Fruit fly (Drosophila melanogaster): ENCODE measurements around the gene CG2698.

CG2698 gene

DNA sequence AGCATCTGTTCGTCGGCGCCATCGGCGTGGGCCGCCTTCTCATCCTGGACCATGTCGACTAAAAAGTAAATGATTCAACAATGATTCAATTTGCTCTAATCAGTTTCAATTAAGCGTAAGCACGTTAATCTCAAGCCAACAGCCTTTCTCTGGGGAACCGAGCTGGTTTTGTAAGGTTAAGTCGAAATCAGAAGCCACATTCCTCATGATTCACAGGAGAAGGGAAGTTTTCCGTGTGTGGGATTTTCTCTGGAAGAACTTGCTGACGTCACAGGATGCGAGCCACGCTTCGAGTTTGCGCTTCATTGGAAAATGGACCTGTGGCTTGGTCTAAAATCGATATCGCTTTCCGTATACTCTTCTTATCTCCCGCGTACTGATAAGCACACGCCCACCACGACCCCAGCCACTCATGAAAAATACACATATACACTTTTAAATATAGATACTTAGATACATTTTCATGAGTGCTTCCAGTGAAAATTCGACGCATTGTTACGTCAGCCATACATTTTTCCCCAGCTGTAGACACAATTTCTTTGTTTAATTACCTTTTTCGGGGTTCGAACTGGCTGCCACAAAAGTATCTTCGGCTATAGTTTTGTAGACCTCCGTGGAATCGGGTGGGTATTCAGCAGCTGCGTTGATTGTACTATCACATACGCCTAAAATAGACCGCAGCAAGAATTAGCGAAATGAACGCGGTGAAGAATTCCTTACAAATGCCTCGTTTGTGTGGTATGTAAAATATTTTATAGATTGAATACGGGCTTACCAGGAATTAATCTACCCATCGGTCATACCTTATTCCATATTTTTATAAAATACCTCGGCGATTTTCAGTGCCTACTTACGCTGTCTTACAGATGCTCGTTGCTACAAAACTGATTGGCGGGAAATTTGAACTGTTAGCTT is 24.1 kb upstream of the CG2698 start (continued):
- peak; percentile 9 for TF ChIP-seq CG11398 (GFP tag; optimal IDR thresholded peaks at IDR 0.05)
- TF ChIP-seq CG17359 (tag; optimal IDR thresholded peaks at IDR 0.05): no peak
- no peak for TF ChIP-seq CG32772 (GFP tag; IDR thresholded peaks at IDR 0.05)
- TF ChIP-seq CG12219 (GFP tag; optimal IDR thresholded peaks at IDR 0.05): peak; percentile 21
- no peak for TF ChIP-seq CG7839 (tag; optimal IDR thresholded peaks at IDR 0.05)
- TF ChIP-seq CG3407 (GFP tag; optimal IDR thresholded peaks at IDR 0.05): no peak
- TF ChIP-seq CG18599 (GFP tag; optimal IDR thresholded peaks at IDR 0.05): no peak
- TF ChIP-seq NC2β (GFP tag; optimal IDR thresholded peaks at IDR 0.05): peak; percentile 34
- TF ChIP-seq CG4854 (GFP tag; optimal IDR thresholded peaks at IDR 0.05): no peak
- TF ChIP-seq Pdp1 (GFP tag; optimal IDR thresholded peaks at IDR 0.05): peak; percentile 10 to 94
- no peak for TF ChIP-seq CG11456 (GFP tag; IDR thresholded peaks at IDR 0.05)
- no peak for TF ChIP-seq CG4282 (GFP tag; optimal IDR thresholded peaks at IDR 0.05)
- no peak for TF ChIP-seq tap (tag; optimal IDR thresholded peaks at IDR 0.05)
- no peak for TF ChIP-seq CG18619 (GFP tag; optimal IDR thresholded peaks at IDR 0.05)
- peak; percentile 3 for TF ChIP-seq CG4424 (GFP tag; optimal IDR thresholded peaks at IDR 0.05)
- TF ChIP-seq CG31365 (tag; optimal IDR thresholded peaks at IDR 0.05): no peak
- TF ChIP-seq sna (GFP tag; IDR thresholded peaks at IDR 0.05; ENCODE audit: partially characterized antibody): no peak
- peak; percentile 9 for TF ChIP-seq CHES-1-like (GFP tag; optimal IDR thresholded peaks at IDR 0.05)
- peak; percentile 75 for TF ChIP-seq bcd (GFP tag; optimal IDR thresholded peaks at IDR 0.05)
- TF ChIP-seq gcm2 (GFP tag; optimal IDR thresholded peaks at IDR 0.05): peak; percentile 1
- no peak for TF ChIP-seq Elba2 (GFP tag; optimal IDR thresholded peaks at IDR 0.05)
- no peak for TF ChIP-seq h (optimal IDR thresholded peaks at IDR 0.05)
- TF ChIP-seq ATbp (GFP tag; optimal IDR thresholded peaks at IDR 0.05): no peak
- no peak for TF ChIP-seq CG12299 (tag; optimal IDR thresholded peaks at IDR 0.05)
- TF ChIP-seq Atf6 (GFP tag; IDR thresholded peaks at IDR 0.05): 0 out of 2 replicates have a peak, but pooled peaks have one; percentile 35
- TF ChIP-seq CG10147 (GFP tag; optimal IDR thresholded peaks at IDR 0.05): peak; percentile 49
- TF ChIP-seq lmd (GFP tag; IDR thresholded peaks at IDR 0.05): 0 out of 2 replicates have a peak, but pooled peaks have one; percentile 6
- no peak for TF ChIP-seq vfl (GFP tag; optimal IDR thresholded peaks at IDR 0.05)
- TF ChIP-seq ro (GFP tag; IDR thresholded peaks at IDR 0.05): no peak
- TF ChIP-seq btn (GFP tag; optimal IDR thresholded peaks at IDR 0.05): no peak
- peak; percentile 44 for TF ChIP-seq Spps (tag; optimal IDR thresholded peaks at IDR 0.05)
- TF ChIP-seq jing (GFP tag; optimal IDR thresholded peaks at IDR 0.05): no peak
- no peak for TF ChIP-seq ewg (GFP tag; optimal IDR thresholded peaks at IDR 0.05)
- TF ChIP-seq zf30C (GFP tag; optimal IDR thresholded peaks at IDR 0.05): peak; percentile 5
- peak; percentile 35; the same call in 1 of the 2 replicates for TF ChIP-seq MBD-R2 (GFP tag; IDR thresholded peaks at IDR 0.05)
- no peak for TF ChIP-seq stc (GFP tag; IDR thresholded peaks at IDR 0.05)
- TF ChIP-seq H15 (GFP tag; IDR thresholded peaks at IDR 0.05): no peak
- TF ChIP-seq Gug (GFP tag; IDR thresholded peaks at IDR 0.05): no peak
- TF ChIP-seq sisA (GFP tag; IDR thresholded peaks at IDR 0.05): no peak
- TF ChIP-seq BEAF-32 (GFP tag; optimal IDR thresholded peaks at IDR 0.05): peak; percentile 55
- TF ChIP-seq CG3065 (GFP tag; optimal IDR thresholded peaks at IDR 0.05): no peak
- TF ChIP-seq tgo (GFP tag; IDR thresholded peaks at IDR 0.05): no peak; the same call in 2 of the 3 replicates
- TF ChIP-seq CG17912 (GFP tag; optimal IDR thresholded peaks at IDR 0.05): no peak
- no peak for TF ChIP-seq zfh2 (GFP tag; optimal IDR thresholded peaks at IDR 0.05)
- TF ChIP-seq CG14860 (GFP tag; IDR thresholded peaks at IDR 0.05; ENCODE audit: partially characterized antibody): no peak
- TF ChIP-seq lab (GFP tag; optimal IDR thresholded peaks at IDR 0.05): no peak
- peak; percentile 62 for TF ChIP-seq zen (tag; optimal IDR thresholded peaks at IDR 0.05)
- no peak for TF ChIP-seq CG12104 (GFP tag; optimal IDR thresholded peaks at IDR 0.05)
- peak; percentile 29 for TF ChIP-seq twi (tag; optimal IDR thresholded peaks at IDR 0.05)

Data from whole organism, embryonic.